Worm (Caenorhabditis elegans) whole organism, L3 larva: ENCODE measurements around the gene ekl-5.

Experiments
- R02D3.7 ChIP-seq: fragments of 150-350 bp; optimal IDR thresholded peaks from 2 replicates; lab custom pipeline; 2014; ENCODE audit warnings: missing biosample characterization, missing genetic modification characterization
- ZK546.5 ChIP-seq: sonication (generic microtip); optimal IDR thresholded peaks from 2 replicates; lab custom pipeline; 2017; ENCODE audit warnings: missing biosample characterization, missing genetic modification characterization
- aly-2 ChIP-seq: fragments of 150-350 bp; optimal IDR thresholded peaks from 2 replicates; lab custom pipeline; 2014; ENCODE audit warnings: missing biosample characterization, missing genetic modification characterization
- ceh-9 ChIP-seq: sonication (generic microtip); optimal IDR thresholded peaks from 2 replicates; lab custom pipeline; 2018; ENCODE audit warnings: missing biosample characterization, missing genetic modification characterization
- daf-12 ChIP-seq: fragments of 150-350 bp; optimal IDR thresholded peaks from 2 replicates; lab custom pipeline; 2014; ENCODE audit warnings: missing biosample characterization, missing genetic modification reagents, missing genetic modification characterization
- egl-5 ChIP-seq: fragments of 150-350 bp; optimal IDR thresholded peaks from 2 replicates; lab custom pipeline; 2017; ENCODE audit warnings: missing biosample characterization, missing genetic modification reagents, missing genetic modification characterization, inconsistent platforms
- elt-2 ChIP-seq: sonication (generic microtip); optimal IDR thresholded peaks from 2 replicates; lab custom pipeline; 2016; ENCODE audit warnings: missing genetic modification reagents, mild to moderate bottlenecking, missing genetic modification characterization, missing compliant biosample characterization
- elt-3 ChIP-seq, 3 experiments: fragments of 150-350 bp in 1 of 3; sonication (generic microtip) in 2 of 3; optimal IDR thresholded peaks; 2 replicates in 2 of 3; 4 replicates in 1 of 3; lab custom pipeline; 2014 to 2017; ENCODE audit warnings: missing biosample characterization in 3 of 3, missing genetic modification characterization in 3 of 3
- fkh-2 ChIP-seq: fragments of 150-350 bp; optimal IDR thresholded peaks from 2 replicates; lab custom pipeline; 2014; ENCODE audit warnings: missing biosample characterization, missing genetic modification reagents, missing genetic modification characterization
- fos-1 ChIP-seq: fragments of 150-350 bp; optimal IDR thresholded peaks from 2 replicates; lab custom pipeline; 2014; ENCODE audit warnings: missing biosample characterization, missing genetic modification characterization
- hmg-11 ChIP-seq: sonication (generic microtip); optimal IDR thresholded peaks from 2 replicates; lab custom pipeline; 2016; ENCODE audit warnings: missing genetic modification characterization, missing compliant biosample characterization
- jun-1 ChIP-seq: fragments of 150-350 bp; optimal IDR thresholded peaks from 2 replicates; lab custom pipeline; 2014; ENCODE audit warnings: missing biosample characterization, missing genetic modification reagents, missing genetic modification characterization
- lin-15B ChIP-seq: fragments of 150-350 bp; optimal IDR thresholded peaks from 2 replicates; lab custom pipeline; 2014; ENCODE audit warnings: missing biosample characterization, missing genetic modification characterization
- mml-1 ChIP-seq: fragments of 150-350 bp; sonication (generic microtip); optimal IDR thresholded peaks from 3 replicates; lab custom pipeline; 2014; ENCODE audit warnings: missing biosample characterization, missing genetic modification characterization
- nfya-1 ChIP-seq: sonication (generic microtip); optimal IDR thresholded peaks from 2 replicates; lab custom pipeline; 2017; ENCODE audit warnings: missing genetic modification characterization, mild to moderate bottlenecking, missing compliant biosample characterization, antibody characterized with exemption, moderate library complexity; ENCODE audit not compliant: insufficient read depth
- nhr-11 ChIP-seq: fragments of 150-350 bp; optimal IDR thresholded peaks from 2 replicates; lab custom pipeline; 2014; ENCODE audit warnings: missing biosample characterization, missing genetic modification characterization
- nhr-12 ChIP-seq: fragments of 150-350 bp; optimal IDR thresholded peaks from 2 replicates; lab custom pipeline; 2014; ENCODE audit warnings: missing biosample characterization, missing genetic modification characterization
- nhr-23 ChIP-seq: fragments of 150-350 bp; optimal IDR thresholded peaks from 2 replicates; lab custom pipeline; 2014; ENCODE audit warnings: missing biosample characterization, missing genetic modification reagents, missing genetic modification characterization
- nhr-25 ChIP-seq: sonication (generic microtip); optimal IDR thresholded peaks from 2 replicates; lab custom pipeline; 2017; ENCODE audit warnings: missing biosample characterization, missing genetic modification characterization
- nhr-28 ChIP-seq: fragments of 150-350 bp; optimal IDR thresholded peaks from 2 replicates; lab custom pipeline; 2014; ENCODE audit warnings: missing biosample characterization, missing genetic modification characterization
- nhr-43 ChIP-seq: sonication (generic microtip); optimal IDR thresholded peaks from 2 replicates; lab custom pipeline; 2016; ENCODE audit warnings: mild to moderate bottlenecking, missing genetic modification characterization, missing compliant biosample characterization; ENCODE audit not compliant: poor library complexity, severe bottlenecking
- nhr-67 ChIP-seq: fragments of 150-350 bp; optimal IDR thresholded peaks from 2 replicates; lab custom pipeline; 2014; ENCODE audit warnings: missing biosample characterization, missing genetic modification characterization
- nhr-76 ChIP-seq: fragments of 150-350 bp; sonication (generic microtip); optimal IDR thresholded peaks from 5 replicates; lab custom pipeline; 2014; ENCODE audit warnings: missing biosample characterization, missing genetic modification characterization
- nhr-77 ChIP-seq: fragments of 150-350 bp; optimal IDR thresholded peaks from 2 replicates; lab custom pipeline; 2014; ENCODE audit warnings: missing biosample characterization, missing genetic modification characterization
- pqm-1 ChIP-seq: fragments of 150-350 bp; optimal IDR thresholded peaks from 2 replicates; lab custom pipeline; 2017; ENCODE audit warnings: missing biosample characterization, missing genetic modification characterization, inconsistent platforms
- sea-2 ChIP-seq: fragments of 150-350 bp; sonication (generic microtip); optimal IDR thresholded peaks from 4 replicates; lab custom pipeline; 2014; ENCODE audit warnings: missing biosample characterization, missing genetic modification reagents, missing genetic modification characterization
- skn-1 ChIP-seq: fragments of 150-350 bp; optimal IDR thresholded peaks from 2 replicates; lab custom pipeline; 2014; ENCODE audit warnings: missing biosample characterization, missing genetic modification characterization
- snpc-4 ChIP-seq: fragments of 150-350 bp; optimal IDR thresholded peaks from 2 replicates; lab custom pipeline; 2014; ENCODE audit warnings: missing biosample characterization, missing genetic modification characterization
- tbx-2 ChIP-seq: sonication (generic microtip); optimal IDR thresholded peaks from 2 replicates; lab custom pipeline; 2016; ENCODE audit warnings: mild to moderate bottlenecking, missing genetic modification characterization, missing compliant biosample characterization
- unc-39 ChIP-seq: sonication (generic microtip); optimal IDR thresholded peaks from 4 replicates; lab custom pipeline; 2017; ENCODE audit warnings: missing biosample characterization, missing genetic modification characterization
- zag-1 ChIP-seq: fragments of 150-350 bp; optimal IDR thresholded peaks from 2 replicates; lab custom pipeline; 2014; ENCODE audit warnings: missing biosample characterization, missing genetic modification characterization
- ztf-11 ChIP-seq: fragments of 150-350 bp; optimal IDR thresholded peaks from 2 replicates; lab custom pipeline; 2014; ENCODE audit warnings: missing biosample characterization, missing genetic modification characterization

The ekl-5 gene

DNA sequence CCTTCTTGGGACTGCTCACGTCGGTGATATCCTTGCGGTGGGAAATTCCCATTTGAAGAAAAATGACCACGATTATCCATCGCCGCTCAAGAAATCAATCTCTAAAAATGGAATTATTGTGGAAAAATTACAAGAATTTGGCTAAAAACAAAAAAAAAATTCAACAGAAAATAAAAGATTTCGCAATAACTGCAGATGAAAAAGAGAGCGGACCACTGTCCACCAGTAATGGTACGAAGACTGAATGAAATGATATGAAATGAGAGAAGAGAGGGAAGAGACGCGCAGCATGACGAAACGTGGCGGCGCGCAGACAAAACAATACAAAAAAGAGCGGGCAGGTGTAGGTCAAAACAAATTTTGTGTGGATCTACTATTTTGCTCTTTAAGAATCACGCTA, 12.6 kb upstream of the ekl-5 start, which contains the start of gene meg-1:
Gene meg-1 (minus strand): TSS at position 101 of the 400 bp plus-strand sequence.
- TF ChIP-seq ceh-9 (tag; lab: Kevin White, UChicago) (no peak), aly-2 (tag; lab: Kevin White, UChicago) (no peak), snpc-4 (tag; lab: Kevin White, UChicago) (no peak), nhr-12 (tag; lab: Kevin White, UChicago) (no peak), mml-1 (no peak), elt-3 (tag; optimal IDR thresholded peaks at IDR 0.05; lab: Kevin White, UChicago) (no peak)

DNA sequence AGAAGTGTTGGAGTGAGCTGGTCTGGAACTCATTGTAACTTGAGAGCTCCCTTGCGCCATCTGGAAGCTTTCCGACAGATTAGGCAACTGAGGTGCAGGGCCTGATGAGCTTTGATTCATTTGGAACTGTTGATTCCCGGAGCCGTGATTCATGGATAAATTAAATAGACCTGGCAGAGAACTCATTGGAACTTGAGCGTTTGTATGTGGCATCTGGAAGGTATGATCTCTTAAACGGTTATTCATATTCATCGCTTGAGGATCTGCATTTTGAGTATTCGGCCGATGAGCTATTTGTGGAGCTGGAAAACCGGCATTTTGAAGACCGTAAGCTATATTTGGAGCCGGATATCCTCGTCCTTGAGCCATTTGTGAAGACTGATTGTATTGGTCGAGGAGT, 11.6 kb upstream of the ekl-5 start:
- TF ChIP-seq skn-1 (tag; lab: Kevin White, UChicago) (peak; percentile 97), ZK546.5 (tag; lab: Kevin White, UChicago) (no peak), pqm-1 (no peak), nfya-1 (no peak)

DNA sequence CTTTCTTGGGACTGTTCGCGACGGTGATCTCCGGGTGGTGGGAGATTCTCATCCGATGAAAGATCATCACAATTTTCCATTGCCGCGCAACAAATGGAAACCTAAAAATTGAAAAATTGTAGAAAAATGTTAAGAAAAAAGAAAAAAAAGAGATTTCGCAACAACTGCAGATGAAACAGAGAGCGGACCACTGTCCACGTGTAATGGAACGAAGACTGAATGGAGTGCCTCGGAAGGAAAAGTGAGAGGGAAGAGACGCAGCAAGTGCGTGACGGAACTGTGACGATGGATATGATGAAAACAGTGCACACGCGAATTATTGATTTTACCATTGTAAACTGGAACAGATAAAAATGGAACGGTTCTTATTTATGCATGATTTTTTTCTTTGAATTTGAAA, 9.1 kb upstream of the ekl-5 start, which contains the start of gene meg-2:
Gene meg-2 (minus strand): TSS at position 101 of the 400 bp plus-strand sequence.
- TF ChIP-seq snpc-4 (tag; lab: Kevin White, UChicago) (no peak), daf-12 (tag; lab: Kevin White, UChicago) (no peak), nhr-28 (tag; lab: Kevin White, UChicago) (no peak), nhr-43 (tag; lab: Kevin White, UChicago) (no peak), ZK546.5 (tag; lab: Kevin White, UChicago) (no peak), tbx-2 (tag; lab: Kevin White, UChicago) (no peak), fos-1 (tag; lab: Kevin White, UChicago) (no peak), jun-1 (tag; lab: Kevin White, UChicago) (no peak), zag-1 (tag; lab: Kevin White, UChicago) (no peak), elt-2 (no peak), nhr-25 (tag; lab: Kevin White, UChicago) (no peak), nhr-76 (tag; lab: Kevin White, UChicago) (no peak), ztf-11 (tag; lab: Kevin White, UChicago) (no peak), pqm-1 (no peak), aly-2 (tag; lab: Kevin White, UChicago) (no peak), skn-1 (tag; lab: Kevin White, UChicago) (no peak), nhr-77 (tag; lab: Kevin White, UChicago) (no peak), unc-39 (tag; lab: Kevin White, UChicago) (no peak), nfya-1 (no peak), R02D3.7 (tag; lab: Kevin White, UChicago) (no peak)

DNA sequence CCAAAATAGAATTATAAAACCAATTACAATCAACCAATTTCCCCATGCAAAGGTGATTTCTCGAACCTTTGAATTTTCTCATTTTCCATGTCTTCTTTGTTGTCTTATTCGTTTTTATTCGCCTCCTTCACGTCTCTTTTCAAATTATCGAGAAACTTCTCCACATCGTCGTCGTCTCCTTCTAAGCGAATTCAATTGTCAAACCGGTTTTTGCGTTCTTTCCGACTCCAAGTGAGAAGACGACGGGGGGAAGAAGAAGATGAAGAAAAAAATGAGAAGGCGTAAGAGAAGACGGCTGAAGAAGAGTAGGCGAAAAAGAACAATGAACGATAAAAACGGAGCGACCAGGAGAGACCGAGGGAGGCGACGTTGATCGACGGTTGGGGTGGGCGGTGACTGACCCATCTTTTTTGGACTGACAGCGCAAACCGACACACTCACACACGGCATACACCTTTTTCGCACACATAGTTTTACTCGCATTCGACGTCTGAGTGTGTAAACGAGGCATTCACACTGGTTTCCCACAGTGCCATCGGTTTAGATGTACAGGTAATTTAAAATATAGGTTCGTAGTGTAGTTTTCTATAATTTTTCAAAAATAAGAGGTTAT, 3.5 kb upstream of the ekl-5 start:
- TF ChIP-seq lin-15B (tag; lab: Kevin White, UChicago), result no peak
- TF ChIP-seq sea-2, result no peak
- peak; percentile 86 for TF ChIP-seq nhr-23 (tag; lab: Kevin White, UChicago)
- TF ChIP-seq ztf-11 (tag; lab: Kevin White, UChicago), result no peak
- TF ChIP-seq fos-1 (tag; lab: Kevin White, UChicago), result no peak
- TF ChIP-seq nhr-25 (tag; lab: Kevin White, UChicago), result peak; percentile 98
- peak; percentile 55 for TF ChIP-seq nhr-43 (tag; lab: Kevin White, UChicago)
- TF ChIP-seq nfya-1, result peak; percentile 63
- no peak for TF ChIP-seq egl-5 (tag; lab: Kevin White, UChicago)
- peak; percentile 32 for TF ChIP-seq hmg-11 (tag; lab: Kevin White, UChicago)
- TF ChIP-seq skn-1 (tag; lab: Kevin White, UChicago), result no peak
- peak in 2 of 3 experiments; percentile 81 to 82 for TF ChIP-seq elt-3 (tag; optimal IDR thresholded peaks at IDR 0.05; lab: Kevin White, UChicago)
- TF ChIP-seq nhr-67 (tag; lab: Kevin White, UChicago), result no peak

DNA sequence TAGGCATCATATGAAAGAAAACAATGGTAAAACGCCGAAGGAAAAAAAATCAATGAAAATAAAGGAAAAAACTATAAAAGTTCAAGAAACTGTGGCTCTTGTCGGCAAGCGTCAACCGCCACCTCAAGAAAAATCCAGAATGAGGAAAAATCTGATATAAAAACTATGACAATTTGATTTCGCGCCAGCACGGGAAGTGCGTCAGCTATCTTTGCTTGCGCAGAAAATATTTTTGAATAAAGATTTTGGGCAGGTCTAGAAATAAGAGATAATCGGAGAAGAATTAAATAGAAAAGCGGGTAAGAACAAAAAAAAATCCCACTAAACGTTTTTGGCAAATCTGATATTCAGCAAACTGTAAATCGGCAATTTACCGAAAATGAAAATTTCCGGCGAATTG, 1.2 kb upstream of the ekl-5 start:
- no peak for TF ChIP-seq fkh-2 (tag; lab: Kevin White, UChicago)
- TF ChIP-seq skn-1 (tag; lab: Kevin White, UChicago), result no peak
- TF ChIP-seq nfya-1, result peak; percentile 20
- no peak for TF ChIP-seq nhr-77 (tag; lab: Kevin White, UChicago)
- peak; percentile 11 for TF ChIP-seq lin-15B (tag; lab: Kevin White, UChicago)
- TF ChIP-seq nhr-11, result no peak
- TF ChIP-seq nhr-23 (tag; lab: Kevin White, UChicago), result peak; percentile 14
- TF ChIP-seq aly-2 (tag; lab: Kevin White, UChicago), result no peak
